Fruit fly (Drosophila melanogaster): ENCODE data around the gene CG14260.

The CG14260 gene

DNA sequence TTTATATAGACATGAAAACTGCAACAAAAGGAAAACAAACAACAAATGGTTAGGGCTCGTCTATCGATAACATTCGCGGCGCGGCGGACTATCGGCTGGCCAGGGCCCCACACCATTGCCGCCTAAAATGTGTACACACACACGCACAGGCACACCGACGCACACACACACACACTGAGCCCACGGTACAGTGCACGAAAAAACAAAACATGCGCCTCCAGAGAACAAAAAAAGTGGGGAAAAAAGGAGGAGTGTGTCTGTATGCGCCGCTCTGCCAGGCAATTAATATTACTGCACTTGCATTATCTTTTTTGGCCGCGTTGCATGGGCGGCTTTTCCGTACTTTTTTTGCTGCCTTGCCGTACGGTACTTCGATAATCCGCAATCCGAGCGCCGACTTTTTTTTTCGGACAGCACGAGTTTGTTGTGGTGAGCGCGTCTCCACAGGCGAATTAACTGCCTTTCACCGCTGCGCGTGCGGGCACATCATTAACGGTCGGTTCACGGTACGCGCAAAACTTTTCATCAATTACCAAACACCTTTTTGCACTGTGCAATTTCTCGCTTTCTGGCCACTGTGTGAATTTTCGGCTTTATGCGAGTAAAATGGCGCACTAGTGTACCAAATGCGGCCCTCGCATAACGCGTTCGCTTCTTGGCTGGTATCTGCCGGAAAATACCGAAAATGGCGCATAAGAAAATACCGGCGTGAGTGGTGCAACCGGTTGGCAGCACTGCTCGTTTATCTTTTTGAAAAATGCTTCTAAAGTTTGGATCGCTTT lies 1.6 kb upstream of the CG14260 start, which contains the start of gene woc (continued):
- peak; percentile 80 for TF ChIP-seq topi (GFP tag; optimal IDR thresholded peaks at IDR 0.05)
- TF ChIP-seq Lpt (GFP tag; optimal IDR thresholded peaks at IDR 0.05): peak; percentile 77
- peak; percentile 82 for TF ChIP-seq lz (GFP tag; optimal IDR thresholded peaks at IDR 0.05)
- TF ChIP-seq CG9139 (GFP tag; optimal IDR thresholded peaks at IDR 0.05): no peak
- TF ChIP-seq CG6276 (GFP tag; optimal IDR thresholded peaks at IDR 0.05): peak; percentile 88
- TF ChIP-seq CG8119 (GFP tag; IDR thresholded peaks at IDR 0.05): peak; percentile 83
- peak; percentile 60 for TF ChIP-seq Ets96B (tag; optimal IDR thresholded peaks at IDR 0.05)
- TF ChIP-seq CG11762 (GFP tag; optimal IDR thresholded peaks at IDR 0.05; ENCODE audit: insufficient read depth): peak; percentile 64
- TF ChIP-seq CG10631 (GFP tag; optimal IDR thresholded peaks at IDR 0.05): peak; percentile 57
- peak; percentile 89 for TF ChIP-seq CG6163 (GFP tag; IDR thresholded peaks at IDR 0.05)
- TF ChIP-seq Smox (GFP tag; optimal IDR thresholded peaks at IDR 0.05): no peak
- peak; percentile 79 for TF ChIP-seq CG15336 (GFP tag; IDR thresholded peaks at IDR 0.05)
- peak; percentile 55 for TF ChIP-seq OdsH (GFP tag; optimal IDR thresholded peaks at IDR 0.05)
- peak; percentile 50 for TF ChIP-seq CG6854 (GFP tag; optimal IDR thresholded peaks at IDR 0.05)
- peak; percentile 76 for TF ChIP-seq CG6792 (GFP tag; optimal IDR thresholded peaks at IDR 0.05)
- TF ChIP-seq CG32006 (GFP tag; optimal IDR thresholded peaks at IDR 0.05): peak; percentile 92
- peak; percentile 94 for TF ChIP-seq fkh (GFP tag; optimal IDR thresholded peaks at IDR 0.05)
- peak; percentile 67 for TF ChIP-seq CG34406 (GFP tag; optimal IDR thresholded peaks at IDR 0.05)
- TF ChIP-seq dac (GFP tag; optimal IDR thresholded peaks at IDR 0.05): peak; percentile 82
- TF ChIP-seq Ets21C (GFP tag; optimal IDR thresholded peaks at IDR 0.05): peak; percentile 27
- peak; percentile 81 for TF ChIP-seq Hr39 (GFP tag; optimal IDR thresholded peaks at IDR 0.05)
- TF ChIP-seq Sox102F (GFP tag; optimal IDR thresholded peaks at IDR 0.05): no peak
- TF ChIP-seq fd59A (GFP tag; optimal IDR thresholded peaks at IDR 0.05): peak; percentile 70
- TF ChIP-seq vri (GFP tag; optimal IDR thresholded peaks at IDR 0.05): no peak
- no peak for TF ChIP-seq svp (GFP tag)
- peak; percentile 86 for TF ChIP-seq CG6808 (GFP tag; optimal IDR thresholded peaks at IDR 0.05)
- peak; percentile 42 for TF ChIP-seq fd85E (GFP tag; optimal IDR thresholded peaks at IDR 0.05)
- peak; percentile 56 for TF ChIP-seq achi (GFP tag; optimal IDR thresholded peaks at IDR 0.05)
- peak; percentile 73 for TF ChIP-seq CG11294 (GFP tag; IDR thresholded peaks at IDR 0.05)
- peak; percentile 77 for TF ChIP-seq Gug (GFP tag; IDR thresholded peaks at IDR 0.05)
- TF ChIP-seq CG11902 (GFP tag; optimal IDR thresholded peaks at IDR 0.05): peak; percentile 65
- TF ChIP-seq Sox14 (GFP tag; optimal IDR thresholded peaks at IDR 0.05): peak; percentile 87
- peak; percentile 77 for TF ChIP-seq CG8319 (GFP tag; optimal IDR thresholded peaks at IDR 0.05)

DNA sequence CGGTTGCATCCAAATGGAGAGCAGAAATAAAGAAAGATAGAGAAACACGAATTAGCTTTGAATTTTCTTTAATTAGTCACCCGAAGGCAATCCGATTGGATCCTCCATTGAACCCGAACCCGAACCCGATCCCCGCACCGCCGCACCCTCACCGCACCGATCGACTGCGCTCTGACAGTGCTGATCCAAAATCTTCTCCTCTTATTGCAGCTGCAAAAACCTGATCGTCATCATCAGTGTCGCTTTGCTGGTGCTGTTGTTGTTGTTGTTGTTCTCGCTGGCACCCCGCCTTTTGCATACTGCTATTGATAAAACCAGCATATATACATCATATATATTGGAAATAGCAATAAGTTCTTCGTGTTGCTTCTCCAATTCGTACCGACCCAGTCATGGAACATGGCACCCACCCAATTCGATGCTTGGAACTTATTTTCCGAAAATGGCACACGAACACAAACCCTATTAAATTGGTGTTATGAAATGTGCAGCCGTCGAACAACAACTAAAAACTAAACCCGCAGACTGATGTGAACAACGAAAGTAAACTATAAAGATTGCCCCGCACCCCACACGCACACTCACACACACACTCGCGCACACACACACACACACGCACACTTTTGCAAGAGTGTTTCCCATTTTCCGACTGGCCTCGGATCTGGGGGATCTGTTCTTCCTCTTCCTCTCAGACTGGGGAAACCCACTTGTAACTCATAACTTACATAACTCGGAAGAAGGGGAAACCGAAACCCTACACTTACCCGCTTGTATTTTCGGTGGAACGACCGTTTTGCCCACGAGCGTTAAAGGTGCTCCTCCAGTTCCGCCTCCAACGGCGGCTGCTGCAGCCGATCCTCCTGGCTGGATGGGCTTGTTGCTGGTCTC lies 5.4 kb downstream of the CG14260 start:
- TF ChIP-seq acj6 (GFP tag; optimal IDR thresholded peaks at IDR 0.05): no peak
- TF ChIP-seq CG9139 (GFP tag; optimal IDR thresholded peaks at IDR 0.05): peak; percentile 8
- peak; percentile 44 for TF ChIP-seq CG6854 (GFP tag; optimal IDR thresholded peaks at IDR 0.05)
- peak; percentile 98 for TF ChIP-seq svp (GFP tag)
- no peak for TF ChIP-seq dsx (GFP tag; optimal IDR thresholded peaks at IDR 0.05; ENCODE audit: poor library complexity, severe bottlenecking)
- TF ChIP-seq Eip78C (GFP tag): peak; percentile 54
- peak; percentile 27 for TF ChIP-seq CG3919 (GFP tag; optimal IDR thresholded peaks at IDR 0.05)
- peak; percentile 10 for TF ChIP-seq CG6808 (GFP tag; optimal IDR thresholded peaks at IDR 0.05)
- peak; percentile 6 for TF ChIP-seq Lpt (GFP tag; optimal IDR thresholded peaks at IDR 0.05)
- peak; percentile 22 to 44 for TF ChIP-seq ss (GFP tag; optimal IDR thresholded peaks at IDR 0.05)
- peak; percentile 1 for TF ChIP-seq spab (GFP tag; optimal IDR thresholded peaks at IDR 0.05)
- no peak for TF ChIP-seq CG10631 (GFP tag; optimal IDR thresholded peaks at IDR 0.05)
- no peak for TF ChIP-seq net (GFP tag; optimal IDR thresholded peaks at IDR 0.05)
- peak; percentile 25 for TF ChIP-seq CG6276 (GFP tag; optimal IDR thresholded peaks at IDR 0.05)
- TF ChIP-seq CG8119 (GFP tag; IDR thresholded peaks at IDR 0.05): 0 out of 3 replicates have a peak, but pooled peaks have one; percentile 20
- no peak for TF ChIP-seq CG6163 (GFP tag; IDR thresholded peaks at IDR 0.05)
- TF ChIP-seq CG1621 (tag; optimal IDR thresholded peaks at IDR 0.05): peak; percentile 23
